Fruit fly (Drosophila melanogaster) whole organism, adult: ENCODE data around the gene CG43251.

ENCODE experiments used
- CG12768 ChIP-seq: fragments of 200-800 bp; sonication (Bioruptor generic); optimal IDR thresholded peaks from 2 replicates; lab custom pipeline; 2017; ENCODE audit warnings: missing biosample characterization, missing genetic modification characterization, mild to moderate bottlenecking, moderate library complexity, missing genetic modification reagents
- CG1620 ChIP-seq: fragments of 200-800 bp; sonication (Bioruptor generic); optimal IDR thresholded peaks from 2 replicates; lab custom pipeline; 2016; ENCODE audit warnings: missing biosample characterization, missing genetic modification characterization
- CG5204 ChIP-seq: fragments of 200-800 bp; sonication (Bioruptor generic); optimal IDR thresholded peaks from 2 replicates; lab custom pipeline; 2016; ENCODE audit warnings: missing biosample characterization, missing genetic modification characterization
- CG7101 ChIP-seq: fragments of 200-800 bp; sonication (Bioruptor generic); optimal IDR thresholded peaks from 2 replicates; lab custom pipeline; 2018; ENCODE audit warnings: missing biosample characterization, mild to moderate bottlenecking, missing genetic modification characterization, moderate library complexity
- Clk ChIP-seq: fragments of 200-800 bp; sonication (Bioruptor generic); optimal IDR thresholded peaks from 2 replicates; lab custom pipeline; 2017; ENCODE audit warnings: missing biosample characterization, missing genetic modification characterization
- Crg-1 ChIP-seq: fragments of 200-800 bp; sonication (Bioruptor generic); optimal IDR thresholded peaks from 2 replicates; lab custom pipeline; 2016; ENCODE audit warnings: missing biosample characterization, missing genetic modification characterization
- bab1 ChIP-seq: fragments of 200-800 bp; sonication (Bioruptor generic); optimal IDR thresholded peaks from 3 replicates; lab custom pipeline; 2019; ENCODE audit warnings: missing biosample characterization, mild to moderate bottlenecking, missing genetic modification characterization, moderate library complexity
- cic ChIP-seq: fragments of 200-800 bp; sonication (Bioruptor generic); optimal IDR thresholded peaks from 2 replicates; lab custom pipeline; 2017; ENCODE audit warnings: missing biosample characterization, mild to moderate bottlenecking, missing genetic modification characterization, moderate library complexity
- kay ChIP-seq: fragments of 200-800 bp; sonication (Bioruptor generic); peaks from one replicate; lab custom pipeline; 2016; ENCODE audit warnings: missing biosample characterization, missing genetic modification characterization, borderline replicate concordance
- tj ChIP-seq: fragments of 200-800 bp; sonication (Bioruptor generic); optimal IDR thresholded peaks from 3 replicates; lab custom pipeline; 2017; ENCODE audit warnings: missing biosample characterization, mild to moderate bottlenecking, missing genetic modification characterization, moderate library complexity
- toe ChIP-seq: fragments of 200-800 bp; sonication (Bioruptor generic); optimal IDR thresholded peaks from 2 replicates; lab custom pipeline; 2016; ENCODE audit warnings: missing biosample characterization, missing genetic modification characterization

- TF ChIP-seq CG1620 (GFP tag; lab: Kevin White, UChicago): no peak
- no peak for TF ChIP-seq Crg-1 (GFP tag; lab: Kevin White, UChicago)
- no peak for TF ChIP-seq CG12768
- TF ChIP-seq cic (GFP tag; lab: Kevin White, UChicago): no peak
- no peak for TF ChIP-seq bab1 (GFP tag; lab: Kevin White, UChicago)
- no peak for TF ChIP-seq CG5204
- no peak for TF ChIP-seq tj
- no peak for TF ChIP-seq Clk (GFP tag; lab: Kevin White, UChicago)
- no peak for TF ChIP-seq CG7101 (tag; lab: Kevin White, UChicago)
- no peak for TF ChIP-seq toe
- no peak for TF ChIP-seq kay (GFP tag; lab: Kevin White, UChicago)
These were observed 30.6 kb downstream of the CG43251 start for dm6 chr3L:20789299-20789698.
